Worm (Caenorhabditis elegans) whole organism, midembryonic: ENCODE measurements around the gene hlh-26.

ENCODE experiments used
- T22C8.4 ChIP-seq: fragments of 200-800 bp; sonication (Bioruptor generic); IDR thresholded peaks from 2 replicates; pipeline ENCODE4 v1.3.6; 2022; ENCODE audit warnings: missing genetic modification characterization, missing compliant biosample characterization
- cog-1 ChIP-seq: sonication (generic microtip); optimal IDR thresholded peaks from 2 replicates; lab custom pipeline; 2016; ENCODE audit warnings: missing genetic modification characterization, missing compliant biosample characterization
- flt-1 ChIP-seq: fragments of 200-800 bp; sonication (Bioruptor generic); IDR thresholded peaks from 2 replicates; pipeline ENCODE4 v1.3.6; 2022; ENCODE audit warnings: missing genetic modification characterization, missing compliant biosample characterization
- klf-2 ChIP-seq: fragments of 200-800 bp; sonication (Bioruptor generic); conservative IDR thresholded peaks from 2 replicates; pipeline ENCODE4 v1.3.6; 2022; ENCODE audit warnings: missing genetic modification reagents, missing genetic modification characterization, missing compliant biosample characterization
- med-1 ChIP-seq: sonication (generic microtip); optimal IDR thresholded peaks from 2 replicates; lab custom pipeline; 2017; ENCODE audit warnings: missing genetic modification characterization, mild to moderate bottlenecking, missing compliant biosample characterization, antibody characterized with exemption, missing genetic modification reagents; ENCODE audit not compliant: insufficient read depth
- ref-1 ChIP-seq: fragments of 200-800 bp; sonication (Bioruptor generic); conservative IDR thresholded peaks from 2 replicates; pipeline ENCODE4 v1.3.6; 2022; ENCODE audit warnings: missing genetic modification reagents, missing genetic modification characterization, missing compliant biosample characterization
- tab-1 ChIP-seq: fragments of 200-800 bp; sonication (Bioruptor generic); IDR thresholded peaks from 2 replicates; pipeline ENCODE4 v1.3.6; 2022; ENCODE audit warnings: missing genetic modification characterization, missing compliant biosample characterization
- ztf-23 ChIP-seq: fragments of 200-800 bp; sonication (Bioruptor generic); IDR thresholded peaks from 2 replicates; pipeline ENCODE4 v1.3.6; 2022; ENCODE audit warnings: missing genetic modification reagents, missing genetic modification characterization, missing compliant biosample characterization
- ztf-29 ChIP-seq: fragments of 200-800 bp; sonication (Bioruptor generic); IDR thresholded peaks from 2 replicates; pipeline ENCODE4 v1.3.6; 2022; ENCODE audit warnings: missing genetic modification reagents, missing genetic modification characterization, missing compliant biosample characterization

Gene hlh-26

ce11 chrII:5561392-5561791 is 27.9 kb upstream of the hlh-26 start, which contains the start of gene C17C3.3:
Gene C17C3.3, plus strand, starts transcription at chrII:5561737.
- TF ChIP-seq T22C8.4 (GFP tag; lab: Robert Waterston, UW) (no peak), flt-1 (GFP tag; lab: Robert Waterston, UW) (no peak), ztf-29 (no peak), klf-2 (no peak), tab-1 (no peak), cog-1 (tag; lab: Kevin White, UChicago) (no peak), med-1 (no peak), ztf-23 (GFP tag; lab: Robert Waterston, UW) (no peak), ref-1 (no peak)

- no peak for TF ChIP-seq cog-1 (tag; lab: Kevin White, UChicago)
- TF ChIP-seq klf-2, result no peak
- no peak for TF ChIP-seq flt-1 (GFP tag; lab: Robert Waterston, UW)
- TF ChIP-seq ztf-23 (GFP tag; lab: Robert Waterston, UW), result no peak
- no peak for TF ChIP-seq tab-1
- TF ChIP-seq ztf-29, result no peak
- TF ChIP-seq med-1, result no peak
- TF ChIP-seq ref-1, result no peak
- no peak for TF ChIP-seq T22C8.4 (GFP tag; lab: Robert Waterston, UW)
Observed at ce11 chrII:5557134-5557533, 23.6 kb upstream of the hlh-26 start.

ce11 chrII:5556431-5556830 is 22.9 kb upstream of the hlh-26 start, which contains the start of gene ins-11:
Gene ins-11, plus strand, starts transcription at chrII:5556731.
- TF ChIP-seq ref-1 (no peak), med-1 (no peak), ztf-23 (GFP tag; lab: Robert Waterston, UW) (no peak), tab-1 (no peak), cog-1 (tag; lab: Kevin White, UChicago) (no peak), ztf-29 (no peak), flt-1 (GFP tag; lab: Robert Waterston, UW) (no peak), T22C8.4 (GFP tag; lab: Robert Waterston, UW) (no peak), klf-2 (no peak)

ce11 chrII:5555522-5555921 is 22.0 kb upstream of the hlh-26 start:
- TF ChIP-seq med-1, result no peak

- TF ChIP-seq tab-1, result no peak
Observed at ce11 chrII:5554788-5555187, 21.2 kb upstream of the hlh-26 start.

- TF ChIP-seq flt-1 (GFP tag; lab: Robert Waterston, UW) (no peak), ztf-29 (no peak), klf-2 (no peak), tab-1 (no peak), cog-1 (tag; lab: Kevin White, UChicago) (no peak), ztf-23 (GFP tag; lab: Robert Waterston, UW) (no peak), ref-1 (no peak), T22C8.4 (GFP tag; lab: Robert Waterston, UW) (no peak), med-1 (no peak)
Observed at ce11 chrII:5554317-5554716, 20.8 kb upstream of the hlh-26 start, which contains the start of gene ins-12. Gene ins-12, plus strand, starts transcription at chrII:5554617.

ce11 chrII:5553531-5553930 is 20.0 kb upstream of the hlh-26 start:
- TF ChIP-seq flt-1 (GFP tag; lab: Robert Waterston, UW), result no peak
- no peak for TF ChIP-seq ztf-29
- TF ChIP-seq cog-1 (tag; lab: Kevin White, UChicago), result no peak
- TF ChIP-seq ref-1, result no peak
- no peak for TF ChIP-seq T22C8.4 (GFP tag; lab: Robert Waterston, UW)
- TF ChIP-seq tab-1, result no peak
- TF ChIP-seq ztf-23 (GFP tag; lab: Robert Waterston, UW), result no peak
- TF ChIP-seq klf-2, result no peak

- TF ChIP-seq ztf-29, result no peak
- TF ChIP-seq ztf-23 (GFP tag; lab: Robert Waterston, UW), result no peak
- no peak for TF ChIP-seq ref-1
- TF ChIP-seq cog-1 (tag; lab: Kevin White, UChicago), result no peak
- no peak for TF ChIP-seq T22C8.4 (GFP tag; lab: Robert Waterston, UW)
- TF ChIP-seq flt-1 (GFP tag; lab: Robert Waterston, UW), result no peak
- TF ChIP-seq tab-1, result no peak
- no peak for TF ChIP-seq klf-2
- no peak for TF ChIP-seq med-1
Observed at ce11 chrII:5551517-5551916, 18.0 kb upstream of the hlh-26 start, which contains the start of gene C17C3.5. Gene C17C3.5, plus strand, starts transcription at chrII:5551817.

ce11 chrII:5549746-5550145 is 16.2 kb upstream of the hlh-26 start, which contains the start of gene C17C3.6:
Gene C17C3.6, plus strand, starts transcription at chrII:5550046.
- TF ChIP-seq tab-1 (no peak), ztf-23 (GFP tag; lab: Robert Waterston, UW) (no peak), T22C8.4 (GFP tag; lab: Robert Waterston, UW) (no peak), med-1 (no peak), ref-1 (no peak), klf-2 (no peak), cog-1 (tag; lab: Kevin White, UChicago) (no peak), ztf-29 (no peak), flt-1 (GFP tag; lab: Robert Waterston, UW) (no peak)

ce11 chrII:5547442-5547894 is 13.9 kb upstream of the hlh-26 start, which contains the start of gene acdh-2:
Gene acdh-2, minus strand, starts transcription at chrII:5547492.
- TF ChIP-seq flt-1 (GFP tag; lab: Robert Waterston, UW), result no peak
- TF ChIP-seq ztf-23 (GFP tag; lab: Robert Waterston, UW), result no peak
- TF ChIP-seq tab-1, result no peak
- no peak for TF ChIP-seq ref-1
- TF ChIP-seq ztf-29, result no peak
- no peak for TF ChIP-seq T22C8.4 (GFP tag; lab: Robert Waterston, UW)
- no peak for TF ChIP-seq cog-1 (tag; lab: Kevin White, UChicago)
- no peak for TF ChIP-seq klf-2
- TF ChIP-seq med-1, result no peak

ce11 chrII:5544764-5545163 is 11.2 kb upstream of the hlh-26 start, which contains the start of gene ins-13:
Gene ins-13, minus strand, starts transcription at chrII:5544864.
- TF ChIP-seq klf-2, result no peak
- no peak for TF ChIP-seq flt-1 (GFP tag; lab: Robert Waterston, UW)
- no peak for TF ChIP-seq T22C8.4 (GFP tag; lab: Robert Waterston, UW)
- no peak for TF ChIP-seq ztf-29
- no peak for TF ChIP-seq ref-1
- TF ChIP-seq cog-1 (tag; lab: Kevin White, UChicago), result no peak
- no peak for TF ChIP-seq tab-1
- TF ChIP-seq ztf-23 (GFP tag; lab: Robert Waterston, UW), result no peak
- TF ChIP-seq med-1, result no peak
